Worm (Caenorhabditis elegans): ENCODE data around the gene idhg-1.

idhg-1 gene

ce11 chrIII:4562070-4562788, 6.4 kb upstream of the idhg-1 start, which contains the start of gene pan-1:
Gene pan-1 (plus strand): TSS chrIII:4562738.
- no peak for TF ChIP-seq unc-62 (GFP tag; optimal IDR thresholded peaks at IDR 0.05)

ce11 chrIII:4568030-4568429, 567 bp upstream of the idhg-1 start, which contains the start of gene mlcd-1:
Gene mlcd-1 (minus strand): TSS chrIII:4568130.
- TF ChIP-seq unc-62 (GFP tag; optimal IDR thresholded peaks at IDR 0.05) = no peak

ce11 chrIII:4578385-4578903, 9.8 kb downstream of the idhg-1 start, which contains the start of the genes sel-5 and wdr-48:
Gene sel-5 (minus strand): TSS chrIII:4578437.
Gene wdr-48 (plus strand): TSS chrIII:4578853.
- TF ChIP-seq unc-62 (GFP tag; optimal IDR thresholded peaks at IDR 0.05) = no peak

ce11 chrIII:4581495-4581894, 12.9 kb downstream of the idhg-1 start, which contains the start of gene F35G12.12:
Gene F35G12.12 (plus strand): TSS chrIII:4581795.
- TF ChIP-seq unc-62 (GFP tag; optimal IDR thresholded peaks at IDR 0.05) = no peak

ce11 chrIII:4584068-4584566, 15.5 kb downstream of the idhg-1 start, which contains the start of gene F35G12.5:
Gene F35G12.5 (plus strand): TSS chrIII:4584118.
- TF ChIP-seq unc-62 (GFP tag; optimal IDR thresholded peaks at IDR 0.05) = no peak

ce11 chrIII:4587177-4587576, 18.6 kb downstream of the idhg-1 start, which contains the start of the genes F35G12.7 and smc-4:
Gene F35G12.7 (minus strand): TSS chrIII:4587330.
Gene smc-4 (plus strand): TSS chrIII:4587501.
- no peak for TF ChIP-seq unc-62 (GFP tag; optimal IDR thresholded peaks at IDR 0.05)

- no peak for TF ChIP-seq unc-62 (GFP tag; optimal IDR thresholded peaks at IDR 0.05)
Observed at ce11 chrIII:4593098-4593697, 24.6 kb downstream of the idhg-1 start, which contains the start of gene erh-2. Gene erh-2 (plus strand): TSS chrIII:4593231.

- TF ChIP-seq unc-62 (GFP tag; optimal IDR thresholded peaks at IDR 0.05) = no peak
Observed at ce11 chrIII:4594324-4594723, 25.7 kb downstream of the idhg-1 start, which contains the start of gene apc-11. Gene apc-11 (minus strand): TSS chrIII:4594424.

ce11 chrIII:4594762-4595523, 26.3 kb downstream of the idhg-1 start:
- TF ChIP-seq unc-62 (GFP tag; optimal IDR thresholded peaks at IDR 0.05) = no peak

- no peak for TF ChIP-seq unc-62 (GFP tag; optimal IDR thresholded peaks at IDR 0.05)
Observed at ce11 chrIII:4595771-4596227, 27.2 kb downstream of the idhg-1 start, which contains the start of gene asb-1. Gene asb-1 (minus strand): TSS chrIII:4595821.

ce11 chrIII:4600139-4600762, 31.7 kb downstream of the idhg-1 start, which contains the start of gene mab-21:
Gene mab-21 (plus strand): TSS chrIII:4600753.
- no peak for TF ChIP-seq unc-62 (GFP tag; optimal IDR thresholded peaks at IDR 0.05)

- no peak for TF ChIP-seq unc-62 (GFP tag; optimal IDR thresholded peaks at IDR 0.05)
Observed at ce11 chrIII:4601286-4601685, 32.7 kb downstream of the idhg-1 start.

- TF ChIP-seq unc-62 (GFP tag; optimal IDR thresholded peaks at IDR 0.05) = no peak
Observed at ce11 chrIII:4603837-4604236, 35.2 kb downstream of the idhg-1 start.

ce11 chrIII:4612334-4612953, 43.8 kb downstream of the idhg-1 start, which contains the start of gene sel-2:
Gene sel-2 (minus strand): TSS chrIII:4612384.
- TF ChIP-seq unc-62 (GFP tag; optimal IDR thresholded peaks at IDR 0.05) = no peak
